Comparison of ENCODE assay signal across 5 worm cellular contexts in genomic region chrX:12629257-12629656, ce11.
TF ChIP-seq lines count a peak whose summit lies in the region.

No protein-coding gene starts in this region.

TF ChIP-seq in whole organism, L1 larva, 84 proteins besides CTCF, POLR2A, EP300 and RAD21 (continues in another document):
- TF ChIP-seq fkh-10 (GFP tag; optimal IDR thresholded peaks at IDR 0.05; lab: Kevin White, UChicago) (peak; percentile 62), unc-98 (GFP tag; IDR thresholded peaks at IDR 0.05; lab: Robert Waterston, UW) (no peak), ama-1 (optimal IDR thresholded peaks at IDR 0.05; lab: Kevin White, UChicago) (no peak), elt-3 (tag; optimal IDR thresholded peaks at IDR 0.05; lab: Kevin White, UChicago) (no peak), ceh-88 (GFP tag; IDR thresholded peaks at IDR 0.05; lab: Robert Waterston, UW) (no peak), Y116A8C.19 (tag; optimal IDR thresholded peaks at IDR 0.05; lab: Kevin White, UChicago; ENCODE audit: borderline replicate concordance) (no peak), nhr-84 (tag; optimal IDR thresholded peaks at IDR 0.05; lab: Kevin White, UChicago) (no peak), tlp-1 (tag; optimal IDR thresholded peaks at IDR 0.05; lab: Kevin White, UChicago) (no peak), mab-9 (GFP tag; IDR thresholded peaks at IDR 0.05; lab: Robert Waterston, UW) (0 out of 2 replicates have a peak, but pooled peaks have one; percentile 25), nhr-85 (tag; lab: Kevin White, UChicago) (no peak), unc-86 (tag; optimal IDR thresholded peaks at IDR 0.05; lab: Kevin White, UChicago) (peak; percentile 16), nhr-77 (tag; optimal IDR thresholded peaks at IDR 0.05; lab: Kevin White, UChicago) (no peak), nhr-12 (tag; optimal IDR thresholded peaks at IDR 0.05; lab: Kevin White, UChicago) (no peak), F16B12.6 (tag; optimal IDR thresholded peaks at IDR 0.05; lab: Kevin White, UChicago) (no peak), ces-1 (GFP tag; optimal IDR thresholded peaks at IDR 0.05; lab: Kevin White, UChicago) (no peak), dpl-1 (GFP tag; optimal IDR thresholded peaks at IDR 0.05; lab: Kevin White, UChicago) (no peak), nhr-71 (tag; optimal IDR thresholded peaks at IDR 0.05; lab: Kevin White, UChicago) (peak; percentile 35), nhr-76 (tag; optimal IDR thresholded peaks at IDR 0.05; lab: Kevin White, UChicago) (no peak), C04F5.9 (tag; optimal IDR thresholded peaks at IDR 0.05; lab: Kevin White, UChicago) (no peak)

TF ChIP-seq in whole organism, L3 larva, 47 proteins besides CTCF, POLR2A, EP300 and RAD21:
- no peak for TF ChIP-seq nhr-67 (tag; optimal IDR thresholded peaks at IDR 0.05; lab: Kevin White, UChicago)
- TF ChIP-seq lin-39 (tag; optimal IDR thresholded peaks at IDR 0.05; lab: Kevin White, UChicago), result peak; percentile 86
- TF ChIP-seq fkh-10 (GFP tag; optimal IDR thresholded peaks at IDR 0.05; lab: Kevin White, UChicago), result peak; percentile 18
- TF ChIP-seq nfya-1 (tag; optimal IDR thresholded peaks at IDR 0.05; lab: Kevin White, UChicago; ENCODE audit: insufficient read depth), result peak; percentile 40
- TF ChIP-seq hmg-11 (tag; optimal IDR thresholded peaks at IDR 0.05; lab: Kevin White, UChicago), result peak; percentile 2
- TF ChIP-seq ama-1 (optimal IDR thresholded peaks at IDR 0.05; lab: Kevin White, UChicago), result no peak
- TF ChIP-seq mdl-1 (tag; optimal IDR thresholded peaks at IDR 0.05; lab: Kevin White, UChicago), result peak; percentile 59
- no peak for TF ChIP-seq nhr-28 (tag; optimal IDR thresholded peaks at IDR 0.05; lab: Kevin White, UChicago)
- TF ChIP-seq elt-1 (tag; optimal IDR thresholded peaks at IDR 0.05; lab: Kevin White, UChicago), result no peak
TF ChIP-seq in whole organism, L3 larva: peak in this region for 5.

TF ChIP-seq in whole organism, early embryonic, 17 proteins besides CTCF, POLR2A, EP300 and RAD21:
- TF ChIP-seq scrt-1 (GFP tag; IDR thresholded peaks at IDR 0.05; lab: Robert Waterston, UW) (no peak), hmg-4 (GFP tag; optimal IDR thresholded peaks at IDR 0.05; lab: Kevin White, UChicago) (peak; percentile 70), tbx-11 (GFP tag; IDR thresholded peaks at IDR 0.05; lab: Robert Waterston, UW) (0 out of 2 replicates have a peak, but pooled peaks have one; percentile 34)
TF ChIP-seq in whole organism, early embryonic: peak in this region for 2.

TF ChIP-seq in whole organism, midembryonic, 9 proteins besides CTCF, POLR2A, EP300 and RAD21:
- 0 out of 2 replicates have a peak, but pooled peaks have one; percentile 58 for TF ChIP-seq tab-1 (GFP tag; IDR thresholded peaks at IDR 0.05; lab: Robert Waterston, UW)
- TF ChIP-seq ztf-23 (GFP tag; IDR thresholded peaks at IDR 0.05; lab: Robert Waterston, UW), result no peak

TF ChIP-seq in whole organism, young adult, 124 proteins besides CTCF, POLR2A, EP300 and RAD21:
- TF ChIP-seq Y95B8A.8 (GFP tag; IDR thresholded peaks at IDR 0.05; lab: Robert Waterston, UW) (0 out of 2 replicates have a peak, but pooled peaks have one; percentile 30), nfyb-1 (GFP tag; IDR thresholded peaks at IDR 0.05; lab: Robert Waterston, UW) (0 out of 2 replicates have a peak, but pooled peaks have one; percentile 59), gei-17 (GFP tag; optimal IDR thresholded peaks at IDR 0.05; lab: Kevin White, UChicago) (no peak), chd-7 (tag; optimal IDR thresholded peaks at IDR 0.05; lab: Kevin White, UChicago) (peak; percentile 6), ceh-27 (GFP tag; optimal IDR thresholded peaks at IDR 0.05; lab: Kevin White, UChicago) (peak; percentile 54), cebp-1 (GFP tag; IDR thresholded peaks at IDR 0.05; lab: Robert Waterston, UW) (no peak), cebp-1 (tag; optimal IDR thresholded peaks at IDR 0.05; lab: Kevin White, UChicago) (peak; percentile 47), dox-1 (GFP tag; IDR thresholded peaks at IDR 0.05; lab: Robert Waterston, UW) (peak; percentile 59; the same call in 1 of the 2 replicates), xnd-1 (tag; optimal IDR thresholded peaks at IDR 0.05; lab: Kevin White, UChicago) (no peak), dpff-1 (tag; optimal IDR thresholded peaks at IDR 0.05; lab: Kevin White, UChicago) (no peak), lin-26 (GFP tag; IDR thresholded peaks at IDR 0.05; lab: Robert Waterston, UW) (0 out of 2 replicates have a peak, but pooled peaks have one; percentile 29), pha-4 (tag; optimal IDR thresholded peaks at IDR 0.05; lab: Kevin White, UChicago) (no peak), zfh-2 (GFP tag; conservative IDR thresholded peaks at IDR 0.05; lab: Robert Waterston, UW) (peak; percentile 64), F33H1.4 (GFP tag; IDR thresholded peaks at IDR 0.05; lab: Robert Waterston, UW) (no peak), mcd-1 (GFP tag; IDR thresholded peaks at IDR 0.05; lab: Robert Waterston, UW) (0 out of 2 replicates have a peak, but pooled peaks have one; percentile 26), attf-5 (GFP tag; optimal IDR thresholded peaks at IDR 0.05; lab: Kevin White, UChicago) (peak; percentile 14)
